Worm (Caenorhabditis elegans): ENCODE results near the gene rpl-12.

The rpl-12 gene

ce11 chrIV:13241340-13241739 lies 889 bp upstream of the rpl-12 start:
- TF ChIP-seq akir-1 (GFP tag; optimal IDR thresholded peaks at IDR 0.05): no peak
- no peak for TF ChIP-seq Y56A3A.18 (GFP tag; IDR thresholded peaks at IDR 0.05)
- TF ChIP-seq lag-1 (GFP tag; IDR thresholded peaks at IDR 0.05): no peak
- no peak for TF ChIP-seq B0035.1 (tag; optimal IDR thresholded peaks at IDR 0.05)
- no peak for TF ChIP-seq cebp-2 (GFP tag; IDR thresholded peaks at IDR 0.05)
- TF ChIP-seq nhr-90 (tag; optimal IDR thresholded peaks at IDR 0.05): no peak
- no peak for TF ChIP-seq nhr-179 (tag; optimal IDR thresholded peaks at IDR 0.05)
- TF ChIP-seq bed-1 (GFP tag; IDR thresholded peaks at IDR 0.05): no peak
- TF ChIP-seq xnd-1 (tag; optimal IDR thresholded peaks at IDR 0.05): no peak

- TF ChIP-seq nhr-80 (tag; optimal IDR thresholded peaks at IDR 0.05) (no peak), rcor-1 (GFP tag; IDR thresholded peaks at IDR 0.05) (no peak), F33H1.4 (GFP tag; IDR thresholded peaks at IDR 0.05) (no peak), efl-1 (GFP tag; optimal IDR thresholded peaks at IDR 0.05) (no peak), tlf-1 (GFP tag; optimal IDR thresholded peaks at IDR 0.05) (no peak), lin-26 (GFP tag; IDR thresholded peaks at IDR 0.05) (no peak), lag-1 (GFP tag; IDR thresholded peaks at IDR 0.05) (no peak), nfya-1 (tag; optimal IDR thresholded peaks at IDR 0.05; ENCODE audit: borderline replicate concordance, insufficient read depth) (no peak), madf-6 (GFP tag; IDR thresholded peaks at IDR 0.05) (no peak), F23B12.7 (tag; optimal IDR thresholded peaks at IDR 0.05; ENCODE audit: insufficient read depth) (no peak), dpl-1 (GFP tag; optimal IDR thresholded peaks at IDR 0.05) (no peak), gei-17 (GFP tag; optimal IDR thresholded peaks at IDR 0.05) (no peak), ceh-79 (tag; optimal IDR thresholded peaks at IDR 0.05) (no peak), ztf-3 (GFP tag; optimal IDR thresholded peaks at IDR 0.05) (no peak), snpc-1.3 (tag; optimal IDR thresholded peaks at IDR 0.05; ENCODE audit: insufficient read depth) (no peak), attf-6 (GFP tag; IDR thresholded peaks at IDR 0.05) (no peak), C17E4.6 (GFP tag; IDR thresholded peaks at IDR 0.05) (no peak), mcd-1 (GFP tag; IDR thresholded peaks at IDR 0.05) (no peak), hrde-1 (tag; optimal IDR thresholded peaks at IDR 0.05; ENCODE audit: borderline replicate concordance) (no peak)
Observed at ce11 chrIV:13240842-13241143, 342 bp upstream of the rpl-12 start, which contains the start of gene lin-54. Gene lin-54, plus strand, starts transcription at chrIV:13241044.

ce11 chrIV:13238943-13239861 lies 1.2 kb downstream of the rpl-12 start, which contains the start of gene tag-115:
Gene tag-115, minus strand, starts transcription at chrIV:13239414.
- TF ChIP-seq ccch-3 (GFP tag; optimal IDR thresholded peaks at IDR 0.05): no peak
- no peak for TF ChIP-seq lag-1 (GFP tag; IDR thresholded peaks at IDR 0.05)
- TF ChIP-seq mxl-1 (tag; optimal IDR thresholded peaks at IDR 0.05): peak; percentile 41
- TF ChIP-seq tlf-1 (GFP tag; optimal IDR thresholded peaks at IDR 0.05): peak; percentile 72
- no peak for TF ChIP-seq egrh-3 (GFP tag; IDR thresholded peaks at IDR 0.05)
- peak; percentile 83 for TF ChIP-seq snpc-4 (GFP tag; optimal IDR thresholded peaks at IDR 0.05)
- peak in 3 of 4 experiments; percentile 56 to 69 (median 64) for TF ChIP-seq snpc-4 (tag; optimal IDR thresholded peaks at IDR 0.05)
- TF ChIP-seq unc-62 (GFP tag; optimal IDR thresholded peaks at IDR 0.05): no peak
- TF ChIP-seq rec-8 (tag; optimal IDR thresholded peaks at IDR 0.05): peak; percentile 20
- no peak for TF ChIP-seq cebp-1 (GFP tag; IDR thresholded peaks at IDR 0.05)
- peak; percentile 51 for TF ChIP-seq cebp-1 (tag; optimal IDR thresholded peaks at IDR 0.05)
- no peak for TF ChIP-seq tbx-9 (tag; optimal IDR thresholded peaks at IDR 0.05; ENCODE audit: borderline replicate concordance)
- peak; percentile 23 for TF ChIP-seq ama-1 (optimal IDR thresholded peaks at IDR 0.05)
- TF ChIP-seq ama-1 (GFP tag; optimal IDR thresholded peaks at IDR 0.05): peak; percentile 86 to 94
- TF ChIP-seq repo-1 (tag; optimal IDR thresholded peaks at IDR 0.05): peak; percentile 65
- TF ChIP-seq ceh-27 (GFP tag; optimal IDR thresholded peaks at IDR 0.05): no peak
- no peak; the same call in 1 of the 2 replicates for TF ChIP-seq madf-8 (GFP tag; conservative IDR thresholded peaks at IDR 0.05)
- TF ChIP-seq aptf-3 (GFP tag; IDR thresholded peaks at IDR 0.05): no peak
- TF ChIP-seq akir-1 (GFP tag; optimal IDR thresholded peaks at IDR 0.05): no peak
- peak; percentile 22 for TF ChIP-seq snpc-1.1 (tag; optimal IDR thresholded peaks at IDR 0.05; ENCODE audit: insufficient read depth)
- TF ChIP-seq tbp1 (GFP tag; optimal IDR thresholded peaks at IDR 0.05): peak; percentile 69
